Fruit fly (Drosophila melanogaster) whole organism, embryonic: ENCODE results near the gene Vps29.

ENCODE experiments used
- CG10267 ChIP-seq: fragments of 200-800 bp; sonication (Bioruptor generic); optimal IDR thresholded peaks from 2 replicates; lab custom pipeline; 2018; ENCODE audit warnings: missing biosample characterization, mild to moderate bottlenecking, missing genetic modification characterization, moderate library complexity
- CG10959 ChIP-seq: fragments of 200-800 bp; sonication (Bioruptor generic); IDR thresholded peaks from 2 replicates; pipeline ENCODE4 v1.3.6; 2022; ENCODE audit warnings: missing biosample characterization, missing genetic modification characterization
- CG11504 ChIP-seq: fragments of 200-800 bp; sonication (Bioruptor generic); optimal IDR thresholded peaks from 3 replicates; lab custom pipeline; 2019; ENCODE audit warnings: missing biosample characterization, mild to moderate bottlenecking, missing genetic modification characterization, moderate library complexity
- CG12071 ChIP-seq: fragments of 200-800 bp; sonication (Bioruptor generic); optimal IDR thresholded peaks from 3 replicates; lab custom pipeline; 2018; ENCODE audit warnings: missing biosample characterization, mild to moderate bottlenecking, missing genetic modification characterization
- CG12236 ChIP-seq: fragments of 200-800 bp; sonication (Bioruptor generic); optimal IDR thresholded peaks from 2 replicates; lab custom pipeline; 2016; ENCODE audit warnings: missing biosample characterization, missing genetic modification characterization
- CG12659 ChIP-seq: fragments of 200-800 bp; sonication (Bioruptor generic); optimal IDR thresholded peaks from 3 replicates; lab custom pipeline; 2017; ENCODE audit warnings: mild to moderate bottlenecking, missing biosample characterization, missing genetic modification reagents, missing genetic modification characterization
- CG13296 ChIP-seq: fragments of 200-800 bp; sonication (Bioruptor generic); optimal IDR thresholded peaks from 3 replicates; lab custom pipeline; 2018; ENCODE audit warnings: missing biosample characterization, mild to moderate bottlenecking, missing genetic modification characterization
- CG13424 ChIP-seq: fragments of 200-800 bp; sonication (Bioruptor generic); optimal IDR thresholded peaks from 2 replicates; lab custom pipeline; 2019; ENCODE audit warnings: missing biosample characterization, mild to moderate bottlenecking, missing genetic modification characterization, moderate library complexity
- CG13894 ChIP-seq: fragments of 200-800 bp; sonication (Bioruptor generic); optimal IDR thresholded peaks from 3 replicates; lab custom pipeline; 2018; ENCODE audit warnings: missing biosample characterization, mild to moderate bottlenecking, missing genetic modification characterization, moderate library complexity
- CG14050 ChIP-seq: fragments of 200-800 bp; sonication (Bioruptor generic); IDR thresholded peaks from 3 replicates; pipeline ENCODE4 v1.3.6; 2022; ENCODE audit warnings: missing biosample characterization, missing genetic modification characterization
- CG15011 ChIP-seq: fragments of 200-800 bp; sonication (Bioruptor generic); optimal IDR thresholded peaks from 3 replicates; lab custom pipeline; 2018; ENCODE audit warnings: missing biosample characterization, mild to moderate bottlenecking, missing genetic modification characterization
- CG15479 ChIP-seq: fragments of 200-800 bp; sonication (Bioruptor generic); optimal IDR thresholded peaks from 3 replicates; lab custom pipeline; 2019; ENCODE audit warnings: missing biosample characterization, mild to moderate bottlenecking, missing genetic modification characterization, moderate library complexity
- CG18599 ChIP-seq: fragments of 200-800 bp; sonication (Bioruptor generic); optimal IDR thresholded peaks from 3 replicates; lab custom pipeline; 2017; ENCODE audit warnings: missing biosample characterization, missing genetic modification characterization, mild to moderate bottlenecking, moderate library complexity, missing genetic modification reagents
- CG2129 ChIP-seq: fragments of 200-800 bp; sonication (Bioruptor generic); IDR thresholded peaks from 2 replicates; pipeline ENCODE4 v1.3.6; 2022; ENCODE audit warnings: missing biosample characterization, missing genetic modification characterization; ENCODE audit not compliant: partially characterized antibody
- CG2875 ChIP-seq: fragments of 200-800 bp; sonication (Bioruptor generic); optimal IDR thresholded peaks from 2 replicates; lab custom pipeline; 2017; ENCODE audit warnings: missing biosample characterization, mild to moderate bottlenecking, missing genetic modification characterization, missing genetic modification reagents
- CG31441 ChIP-seq: fragments of 200-800 bp; sonication (Bioruptor generic); IDR thresholded peaks from 2 replicates; pipeline ENCODE4 v1.3.6; 2022; ENCODE audit warnings: missing biosample characterization, missing genetic modification characterization
- CG32772 ChIP-seq: fragments of 200-800 bp; sonication (Bioruptor generic); IDR thresholded peaks from 2 replicates; pipeline ENCODE4 v1.3.6; 2022; ENCODE audit warnings: missing biosample characterization, missing genetic modification characterization
- CG4360 ChIP-seq: fragments of 200-800 bp; sonication (Bioruptor generic); IDR thresholded peaks from 2 replicates; pipeline ENCODE4 v1.3.6; 2022; ENCODE audit warnings: missing biosample characterization, missing genetic modification characterization
- CG6683 ChIP-seq: fragments of 200-800 bp; sonication (Bioruptor generic); optimal IDR thresholded peaks from 2 replicates; lab custom pipeline; 2017; ENCODE audit warnings: missing biosample characterization, mild to moderate bottlenecking, missing genetic modification characterization, missing genetic modification reagents
- CG6854 ChIP-seq: fragments of 200-800 bp; sonication (Bioruptor generic); optimal IDR thresholded peaks from 3 replicates; lab custom pipeline; 2017; ENCODE audit warnings: missing biosample characterization, mild to moderate bottlenecking, missing genetic modification characterization
- CG7372 ChIP-seq: fragments of 200-800 bp; sonication (Bioruptor generic); IDR thresholded peaks from 2 replicates; pipeline ENCODE4 v1.3.6; 2022; ENCODE audit warnings: missing biosample characterization, missing genetic modification characterization
- CG7786 ChIP-seq: fragments of 200-800 bp; sonication (Bioruptor generic); optimal IDR thresholded peaks from 2 replicates; lab custom pipeline; 2016; ENCODE audit warnings: missing biosample characterization, missing genetic modification characterization
- CG9437 ChIP-seq: fragments of 200-800 bp; sonication (Bioruptor generic); optimal IDR thresholded peaks from 2 replicates; lab custom pipeline; 2018; ENCODE audit warnings: missing biosample characterization, mild to moderate bottlenecking, missing genetic modification characterization
- Camta ChIP-seq: fragments of 200-800 bp; sonication (Bioruptor generic); optimal IDR thresholded peaks from 2 replicates; lab custom pipeline; 2016; ENCODE audit warnings: missing biosample characterization, missing genetic modification characterization
- Dll ChIP-seq: fragments of 200-800 bp; sonication (Bioruptor generic); IDR thresholded peaks from 4 replicates; pipeline ENCODE4 v1.3.6; 2022; ENCODE audit warnings: missing biosample characterization, missing genetic modification characterization; ENCODE audit not compliant: partially characterized antibody
- Drgx ChIP-seq: fragments of 200-800 bp; sonication (Bioruptor generic); IDR thresholded peaks from 2 replicates; pipeline ENCODE4 v1.3.6; 2022; ENCODE audit warnings: missing biosample characterization, missing genetic modification characterization
- Fer1 ChIP-seq: fragments of 200-800 bp; sonication (Bioruptor generic); optimal IDR thresholded peaks from 2 replicates; lab custom pipeline; 2017; ENCODE audit warnings: missing biosample characterization, mild to moderate bottlenecking, missing genetic modification characterization
- Fer3 ChIP-seq: fragments of 200-800 bp; sonication (Bioruptor generic); optimal IDR thresholded peaks from 2 replicates; lab custom pipeline; 2018; ENCODE audit warnings: missing biosample characterization, mild to moderate bottlenecking, missing genetic modification characterization, moderate library complexity
- Hr39 ChIP-seq: fragments of >200 bp; optimal IDR thresholded peaks from 2 replicates; lab custom pipeline; 2017
- Med ChIP-seq: fragments of 200-800 bp; sonication (Bioruptor generic); peaks from one replicate; lab custom pipeline; 2016; ENCODE audit warnings: missing biosample characterization, missing genetic modification characterization, mild to moderate bottlenecking, inconsistent platforms, moderate library complexity
- Scr ChIP-seq: fragments of 200-800 bp; sonication (Bioruptor generic); IDR thresholded peaks from 2 replicates; pipeline ENCODE4 v1.3.6; 2022; ENCODE audit warnings: missing biosample characterization, missing genetic modification characterization; ENCODE audit not compliant: partially characterized antibody
- abd-A ChIP-seq: fragments of 200-800 bp; sonication (Bioruptor generic); optimal IDR thresholded peaks from 3 replicates; lab custom pipeline; 2019; ENCODE audit warnings: missing biosample characterization, mild to moderate bottlenecking, missing genetic modification characterization, moderate library complexity
- bbx ChIP-seq: fragments of 200-800 bp; sonication (Bioruptor generic); IDR thresholded peaks from 2 replicates; pipeline ENCODE4 v1.3.6; 2022; ENCODE audit warnings: missing biosample characterization, missing genetic modification characterization; ENCODE audit not compliant: partially characterized antibody
- da ChIP-seq: fragments of 200-800 bp; sonication (Bioruptor generic); optimal IDR thresholded peaks from 2 replicates; lab custom pipeline; 2016; ENCODE audit warnings: missing biosample characterization, missing genetic modification characterization
- hkb ChIP-seq, 2 experiments: fragments of 200-800 bp in 1 of 2; fragments of >200 bp in 1 of 2; sonication (Bioruptor generic) in 1 of 2; IDR thresholded peaks in 1 of 2; optimal IDR thresholded peaks in 1 of 2; 2 replicates each; pipeline versions ENCODE4 v1.3.6 to Lab custom; 2017 to 2022; ENCODE audit warnings: missing biosample characterization in 1 of 2, missing genetic modification characterization in 1 of 2
- nmo ChIP-seq: fragments of 200-800 bp; sonication (Bioruptor generic); optimal IDR thresholded peaks from 2 replicates; lab custom pipeline; 2018; ENCODE audit warnings: missing biosample characterization, mild to moderate bottlenecking, missing genetic modification characterization, moderate library complexity
- nom ChIP-seq: fragments of 200-800 bp; sonication (Bioruptor generic); optimal IDR thresholded peaks from 2 replicates; lab custom pipeline; 2017; ENCODE audit warnings: missing biosample characterization, missing genetic modification characterization, mild to moderate bottlenecking, moderate library complexity, missing genetic modification reagents
- otp ChIP-seq: fragments of 200-800 bp; sonication (Bioruptor generic); IDR thresholded peaks from 3 replicates; pipeline ENCODE4, ENCODE4 v1.3.6; 2022; ENCODE audit warnings: missing biosample characterization, missing genetic modification characterization
- phol ChIP-seq: fragments of 200-800 bp; sonication (Bioruptor generic); optimal IDR thresholded peaks from 3 replicates; lab custom pipeline; 2018; ENCODE audit warnings: missing biosample characterization, mild to moderate bottlenecking, missing genetic modification characterization, moderate library complexity
- pzg ChIP-seq: fragments of 200-800 bp; sonication (Bioruptor generic); optimal IDR thresholded peaks from 3 replicates; lab custom pipeline; 2018; ENCODE audit warnings: missing biosample characterization, mild to moderate bottlenecking, missing genetic modification characterization, moderate library complexity
- run ChIP-seq: fragments of 200-800 bp; sonication (Bioruptor generic); optimal IDR thresholded peaks from 3 replicates; lab custom pipeline; 2018; ENCODE audit warnings: missing biosample characterization, mild to moderate bottlenecking, missing genetic modification characterization
- scrt ChIP-seq: fragments of 200-800 bp; sonication (Bioruptor generic); optimal IDR thresholded peaks from 2 replicates; lab custom pipeline; 2018; ENCODE audit warnings: missing biosample characterization, mild to moderate bottlenecking, missing genetic modification characterization, moderate library complexity
- sens-2 ChIP-seq: fragments of 200-800 bp; sonication (Bioruptor generic); IDR thresholded peaks from 2 replicates; pipeline ENCODE4 v1.3.6; 2022; ENCODE audit warnings: missing biosample characterization, missing genetic modification characterization
- sna ChIP-seq: fragments of 200-800 bp; sonication (Bioruptor generic); IDR thresholded peaks from 2 replicates; pipeline ENCODE4 v1.3.6; 2022; ENCODE audit warnings: missing biosample characterization, missing genetic modification characterization; ENCODE audit not compliant: partially characterized antibody
- stc ChIP-seq: fragments of 200-800 bp; sonication (Bioruptor generic); IDR thresholded peaks from 2 replicates; pipeline ENCODE4 v1.3.6; 2022; ENCODE audit warnings: missing biosample characterization, missing genetic modification characterization
- unc-4 ChIP-seq: fragments of 200-800 bp; sonication (Bioruptor generic); IDR thresholded peaks from 2 replicates; pipeline ENCODE4 v1.3.6; 2022; ENCODE audit warnings: missing biosample characterization, missing genetic modification characterization; ENCODE audit not compliant: partially characterized antibody

Vps29 gene

DNA sequence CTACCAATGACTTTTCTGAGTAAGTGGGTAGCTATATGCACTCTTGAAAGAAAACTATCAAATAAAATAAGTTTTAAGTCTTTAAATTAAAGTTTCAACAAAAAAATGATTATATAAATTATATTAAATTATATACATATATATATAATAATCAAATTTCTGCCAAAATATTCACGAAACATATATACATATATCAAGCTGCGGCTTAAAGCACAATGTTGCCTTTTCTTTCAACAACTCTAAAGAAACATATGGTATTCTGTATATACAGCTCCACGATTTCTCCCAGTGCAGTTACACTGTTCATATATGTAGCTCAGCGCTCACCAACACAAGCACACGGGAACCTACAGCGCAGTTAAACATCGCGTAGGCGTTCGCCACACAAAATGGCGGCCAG is 15.1 kb upstream of the Vps29 start (continued):
- TF ChIP-seq CG7786 (GFP tag; lab: Kevin White, UChicago) = no peak
- TF ChIP-seq, all 482 proteins: peak for 43

DNA sequence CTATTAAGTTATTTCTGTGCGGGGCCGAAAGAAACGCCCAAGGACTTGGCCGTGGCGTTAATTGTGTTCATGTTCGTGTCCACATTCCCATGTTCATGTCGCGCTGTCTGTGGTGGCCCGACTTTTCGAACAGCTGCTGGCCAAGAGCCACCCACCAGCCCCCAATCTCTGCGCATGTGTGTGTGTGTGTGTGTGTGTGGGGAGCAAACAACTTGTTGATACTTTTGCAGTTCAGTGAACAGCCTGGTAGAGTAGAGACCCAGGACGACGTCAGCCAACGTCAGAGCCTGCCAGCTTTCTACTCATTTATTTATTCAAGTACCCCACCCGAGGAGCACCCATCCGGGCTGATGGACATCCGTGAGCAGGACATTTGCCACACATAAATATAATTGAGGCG is 13.6 kb upstream of the Vps29 start:
- TF ChIP-seq scrt (GFP tag; lab: Kevin White, UChicago) (peak; percentile 93), CG2875 (GFP tag; lab: Kevin White, UChicago) (no peak), CG13894 (tag; lab: Kevin White, UChicago) (no peak), abd-A (tag; lab: Kevin White, UChicago) (peak; percentile 1), CG12236 (GFP tag; lab: Kevin White, UChicago) (no peak), unc-4 (no peak), CG6854 (GFP tag; lab: Kevin White, UChicago) (no peak), run (no peak), Med (peak; percentile 11)
- TF ChIP-seq, all 482 proteins: peak for 3

DNA sequence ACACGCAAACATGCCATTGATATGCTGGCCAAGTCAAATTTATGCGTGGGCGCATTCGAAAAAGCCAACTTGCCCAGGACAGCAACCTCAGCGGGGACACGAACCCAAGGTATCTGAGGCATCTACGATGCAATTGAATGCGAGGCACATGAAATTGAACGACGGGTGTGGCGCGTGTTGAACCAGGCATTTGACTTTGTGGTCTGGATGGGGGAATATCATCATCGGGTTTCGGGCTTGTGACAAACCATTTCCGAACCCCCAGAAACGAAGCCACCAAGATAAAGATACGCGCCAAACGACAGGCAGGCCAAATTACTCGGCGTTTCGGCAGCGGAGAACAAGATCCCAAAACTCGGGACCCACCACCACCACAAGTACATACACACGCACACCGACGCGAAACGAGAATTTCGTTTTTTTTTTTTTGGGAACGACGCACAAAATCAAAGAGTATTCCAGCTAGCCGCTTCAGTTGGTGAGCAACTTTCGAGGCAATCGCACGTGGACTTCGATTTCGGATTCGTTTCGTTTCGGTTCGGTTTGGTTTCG is 7.8 kb upstream of the Vps29 start, which contains the start of gene MFS3:
Gene MFS3, plus strand, starts transcription at position 472 of the 552 bp plus-strand sequence.
- TF ChIP-seq bbx (GFP tag; lab: Robert Waterston, UW) (peak; percentile 38; the same call in 1 of the 2 replicates), CG11504 (tag; lab: Kevin White, UChicago) (peak; percentile 53), CG6683 (GFP tag; lab: Kevin White, UChicago) (peak; percentile 16), CG32772 (GFP tag; lab: Robert Waterston, UW) (peak; percentile 53; the same call in 1 of the 2 replicates), Hr39 (lab: Kevin White, UChicago) (no peak), CG2129 (GFP tag; lab: Robert Waterston, UW) (no peak), CG4360 (GFP tag; lab: Robert Waterston, UW) (no peak), CG10959 (GFP tag; lab: Robert Waterston, UW) (no peak), CG31441 (no peak), CG15479 (GFP tag; lab: Kevin White, UChicago) (no peak), CG13296 (GFP tag; lab: Kevin White, UChicago) (no peak), Camta (GFP tag; lab: Kevin White, UChicago) (no peak), stc (GFP tag; lab: Robert Waterston, UW) (no peak), phol (tag; lab: Kevin White, UChicago) (no peak), nom (peak; percentile 37), pzg (peak; percentile 49), CG7372 (GFP tag; lab: Robert Waterston, UW) (no peak), CG18599 (GFP tag; lab: Kevin White, UChicago) (peak; percentile 46), da (GFP tag; lab: Kevin White, UChicago) (no peak), sna (GFP tag; lab: Robert Waterston, UW) (no peak), nmo (GFP tag; lab: Kevin White, UChicago) (peak; percentile 7), hkb (optimal IDR thresholded peaks at IDR 0.05; lab: Kevin White, UChicago) (no peak), hkb (GFP tag; IDR thresholded peaks at IDR 0.05; lab: Robert Waterston, UW) (0 out of 2 replicates have a peak, but pooled peaks have one; percentile 10), CG13424 (tag; lab: Kevin White, UChicago) (no peak), CG12659 (GFP tag; lab: Kevin White, UChicago) (peak; percentile 33), CG15011 (GFP tag; lab: Kevin White, UChicago) (no peak), Scr (no peak), Fer1 (peak; percentile 62), Drgx (peak; percentile 25; the same call in 1 of the 2 replicates), CG12071 (GFP tag; lab: Kevin White, UChicago) (no peak), CG9437 (GFP tag; lab: Kevin White, UChicago) (no peak), sens-2 (no peak), CG10267 (tag; lab: Kevin White, UChicago) (no peak), CG14050 (GFP tag; lab: Robert Waterston, UW) (no peak), Fer3 (tag; lab: Kevin White, UChicago) (no peak), otp (GFP tag; lab: Robert Waterston, UW) (no peak), Dll (GFP tag; lab: Robert Waterston, UW) (no peak)
